Fruit fly (Drosophila melanogaster): ENCODE measurements around the gene ppk28.

- TF ChIP-seq CTCF (optimal IDR thresholded peaks at IDR 0.05): no peak
- no peak for TF ChIP-seq CG8478 (optimal IDR thresholded peaks at IDR 0.05)
Measured at dm6 chrX:16848978-16849377, 43.1 kb downstream of the ppk28 start.
